Fruit fly (Drosophila melanogaster) whole organism, prepupa: ENCODE data around the gene Gen.
A peak's percentile ranks its signal among the peaks of the same experiment; 100 is the strongest.

Source experiments
- CG10631 ChIP-seq: fragments of 200-800 bp; sonication (Bioruptor generic); optimal IDR thresholded peaks from 2 replicates; lab custom pipeline; 2016; ENCODE audit warnings: missing biosample characterization, missing genetic modification characterization
- CG10669 ChIP-seq: fragments of 200-800 bp; sonication (Bioruptor generic); optimal IDR thresholded peaks from 3 replicates; lab custom pipeline; 2018; ENCODE audit warnings: missing biosample characterization, mild to moderate bottlenecking, missing genetic modification characterization, moderate library complexity
- CG11902 ChIP-seq: fragments of 200-800 bp; sonication (Bioruptor generic); optimal IDR thresholded peaks from 3 replicates; lab custom pipeline; 2016; ENCODE audit warnings: missing biosample characterization, missing genetic modification characterization
- CG1621 ChIP-seq: fragments of 200-800 bp; sonication (Bioruptor generic); optimal IDR thresholded peaks from 3 replicates; lab custom pipeline; 2018; ENCODE audit warnings: missing biosample characterization, mild to moderate bottlenecking, missing genetic modification characterization
- CG31627 ChIP-seq: fragments of 200-800 bp; sonication (Bioruptor generic); optimal IDR thresholded peaks from 3 replicates; lab custom pipeline; 2016; ENCODE audit warnings: missing biosample characterization, missing genetic modification characterization
- CG34406 ChIP-seq: fragments of 200-800 bp; sonication (Bioruptor generic); optimal IDR thresholded peaks from 3 replicates; lab custom pipeline; 2016; ENCODE audit warnings: missing biosample characterization, missing genetic modification characterization
- CG3919 ChIP-seq: fragments of 200-800 bp; sonication (Bioruptor generic); optimal IDR thresholded peaks from 3 replicates; lab custom pipeline; 2016; ENCODE audit warnings: missing biosample characterization, missing genetic modification characterization
- CG6163 ChIP-seq: fragments of 200-800 bp; sonication (Bioruptor generic); IDR thresholded peaks from 3 replicates; pipeline ENCODE4 v1.3.6; 2022; ENCODE audit warnings: missing biosample characterization, missing genetic modification characterization
- CG6792 ChIP-seq: fragments of 200-800 bp; sonication (Bioruptor generic); optimal IDR thresholded peaks from 3 replicates; lab custom pipeline; 2016; ENCODE audit warnings: missing biosample characterization, missing genetic modification characterization
- CG6808 ChIP-seq: fragments of 200-800 bp; sonication (Bioruptor generic); optimal IDR thresholded peaks from 3 replicates; lab custom pipeline; 2017; ENCODE audit warnings: missing biosample characterization, missing genetic modification characterization, mild to moderate bottlenecking, moderate library complexity, missing genetic modification reagents
- CG6854 ChIP-seq: fragments of 200-800 bp; sonication (Bioruptor generic); optimal IDR thresholded peaks from 2 replicates; lab custom pipeline; 2017; ENCODE audit warnings: missing biosample characterization, mild to moderate bottlenecking, missing genetic modification characterization
- CG7368 ChIP-seq: fragments of 200-800 bp; sonication (Bioruptor generic); optimal IDR thresholded peaks from 3 replicates; lab custom pipeline; 2016; ENCODE audit warnings: missing biosample characterization, missing genetic modification characterization
- CG8119 ChIP-seq: fragments of 200-800 bp; sonication (Bioruptor generic); IDR thresholded peaks from 3 replicates; pipeline ENCODE4 v1.3.6; 2022; ENCODE audit warnings: missing biosample characterization, missing genetic modification characterization
- CG9139 ChIP-seq: fragments of 200-800 bp; sonication (Bioruptor generic); optimal IDR thresholded peaks from 3 replicates; lab custom pipeline; 2017; ENCODE audit warnings: missing biosample characterization, mild to moderate bottlenecking, missing genetic modification characterization
- Eip75B ChIP-seq: fragments of 200-800 bp; sonication (Bioruptor generic); optimal IDR thresholded peaks from 3 replicates; lab custom pipeline; 2016; ENCODE audit warnings: missing biosample characterization, missing genetic modification characterization
- Eip78C ChIP-seq: fragments of 200-800 bp; sonication (Bioruptor generic); peaks from one replicate; lab custom pipeline; 2016; ENCODE audit warnings: missing biosample characterization, missing genetic modification characterization
- Eip93F ChIP-seq: fragments of 200-800 bp; sonication (Bioruptor generic); optimal IDR thresholded peaks from 2 replicates; lab custom pipeline; 2016; ENCODE audit warnings: missing biosample characterization, mild to moderate bottlenecking, missing genetic modification characterization
- Ets21C ChIP-seq: fragments of 200-800 bp; sonication (Bioruptor generic); optimal IDR thresholded peaks from 3 replicates; lab custom pipeline; 2016; ENCODE audit warnings: missing biosample characterization, missing genetic modification characterization
- Ets96B ChIP-seq: fragments of 200-800 bp; optimal IDR thresholded peaks from 2 replicates; lab custom pipeline; 2019; ENCODE audit warnings: missing biosample characterization, mild to moderate bottlenecking, missing genetic modification characterization, moderate library complexity
- Gug ChIP-seq: fragments of 200-800 bp; sonication (Bioruptor generic); IDR thresholded peaks from 2 replicates; pipeline ENCODE4 v1.3.6; 2022; ENCODE audit warnings: missing biosample characterization, missing genetic modification characterization
- Hr38 ChIP-seq: sonication (Bioruptor generic); optimal IDR thresholded peaks from 2 replicates; lab custom pipeline; 2016; ENCODE audit warnings: missing biosample characterization, missing genetic modification characterization
- Hr39 ChIP-seq: fragments of 200-800 bp; sonication (Bioruptor generic); optimal IDR thresholded peaks from 2 replicates; lab custom pipeline; 2016; ENCODE audit warnings: missing biosample characterization, missing genetic modification characterization
- Hr4 ChIP-seq: fragments of 200-800 bp; sonication (Bioruptor generic); optimal IDR thresholded peaks from 3 replicates; lab custom pipeline; 2016; ENCODE audit warnings: missing biosample characterization, missing genetic modification characterization
- Lpt ChIP-seq: fragments of 200-800 bp; sonication (Bioruptor generic); optimal IDR thresholded peaks from 3 replicates; lab custom pipeline; 2016; ENCODE audit warnings: missing biosample characterization, missing genetic modification characterization
- OdsH ChIP-seq: fragments of 200-800 bp; sonication (Bioruptor generic); optimal IDR thresholded peaks from 3 replicates; lab custom pipeline; 2016; ENCODE audit warnings: missing biosample characterization, missing genetic modification characterization
- Smox ChIP-seq: fragments of 200-800 bp; sonication (Bioruptor generic); optimal IDR thresholded peaks from 3 replicates; lab custom pipeline; 2016; ENCODE audit warnings: missing biosample characterization, missing genetic modification characterization
- Sox14 ChIP-seq: fragments of 200-800 bp; sonication (Bioruptor generic); optimal IDR thresholded peaks from 3 replicates; lab custom pipeline; 2016; ENCODE audit warnings: missing biosample characterization, missing genetic modification characterization
- achi ChIP-seq: fragments of 200-800 bp; sonication (Bioruptor generic); optimal IDR thresholded peaks from 3 replicates; lab custom pipeline; 2016; ENCODE audit warnings: missing biosample characterization, missing genetic modification characterization
- acj6 ChIP-seq: fragments of 200-800 bp; sonication (Bioruptor generic); optimal IDR thresholded peaks from 3 replicates; lab custom pipeline; 2016; ENCODE audit warnings: missing biosample characterization, missing genetic modification characterization
- cyc ChIP-seq: fragments of 200-800 bp; sonication (Bioruptor generic); optimal IDR thresholded peaks from 3 replicates; lab custom pipeline; 2016; ENCODE audit warnings: missing biosample characterization, missing genetic modification characterization
- dac ChIP-seq: fragments of 200-800 bp; sonication (Bioruptor generic); optimal IDR thresholded peaks from 2 replicates; lab custom pipeline; 2017; ENCODE audit warnings: missing biosample characterization, mild to moderate bottlenecking, missing genetic modification characterization
- dsx ChIP-seq: fragments of 200-800 bp; optimal IDR thresholded peaks from 3 replicates; lab custom pipeline; 2019; ENCODE audit warnings: missing biosample characterization, mild to moderate bottlenecking, missing genetic modification characterization, moderate library complexity; ENCODE audit not compliant: poor library complexity, severe bottlenecking
- eg ChIP-seq: fragments of 200-800 bp; sonication (Bioruptor generic); IDR thresholded peaks from 3 replicates; pipeline ENCODE4 v1.3.6; 2022; ENCODE audit warnings: missing biosample characterization, missing genetic modification characterization
- esn ChIP-seq: fragments of 200-800 bp; sonication (Bioruptor generic); optimal IDR thresholded peaks from 2 replicates; lab custom pipeline; 2016; ENCODE audit warnings: missing biosample characterization, mild to moderate bottlenecking, missing genetic modification characterization, moderate library complexity
- fd59A ChIP-seq: fragments of 200-800 bp; sonication (Bioruptor generic); optimal IDR thresholded peaks from 2 replicates; lab custom pipeline; 2017; ENCODE audit warnings: missing biosample characterization, mild to moderate bottlenecking, missing genetic modification characterization, missing genetic modification reagents
- fd85E ChIP-seq: fragments of 200-800 bp; sonication (Bioruptor generic); optimal IDR thresholded peaks from 3 replicates; lab custom pipeline; 2016; ENCODE audit warnings: missing biosample characterization, missing genetic modification characterization
- fkh ChIP-seq: fragments of 200-800 bp; sonication (Bioruptor generic); optimal IDR thresholded peaks from 3 replicates; lab custom pipeline; 2017; ENCODE audit warnings: missing biosample characterization, mild to moderate bottlenecking, missing genetic modification characterization, moderate library complexity
- lz ChIP-seq: fragments of 200-800 bp; sonication (Bioruptor generic); optimal IDR thresholded peaks from 3 replicates; lab custom pipeline; 2016; ENCODE audit warnings: missing biosample characterization, missing genetic modification characterization
- net ChIP-seq: fragments of 200-800 bp; sonication (Bioruptor generic); optimal IDR thresholded peaks from 3 replicates; lab custom pipeline; 2016; ENCODE audit warnings: missing biosample characterization, missing genetic modification characterization
- pdm3 ChIP-seq: fragments of 200-800 bp; sonication (Bioruptor generic); optimal IDR thresholded peaks from 3 replicates; lab custom pipeline; 2016; ENCODE audit warnings: missing biosample characterization, missing genetic modification characterization
- salr ChIP-seq, 2 experiments: fragments of 200-800 bp; sonication (Bioruptor generic); optimal IDR thresholded peaks; 3 replicates each; lab custom pipeline; 2016 to 2018; ENCODE audit warnings: missing biosample characterization in 2 of 2, missing genetic modification characterization in 2 of 2, mild to moderate bottlenecking in 1 of 2
- spab ChIP-seq: fragments of 200-800 bp; sonication (Bioruptor generic); optimal IDR thresholded peaks from 2 replicates; lab custom pipeline; 2017; ENCODE audit warnings: missing biosample characterization, mild to moderate bottlenecking, missing genetic modification characterization, missing genetic modification reagents
- svp ChIP-seq: fragments of 200-800 bp; sonication (Bioruptor generic); peaks from one replicate; lab custom pipeline; 2016; ENCODE audit warnings: missing biosample characterization, missing genetic modification characterization
- vri ChIP-seq: fragments of 200-800 bp; sonication (Bioruptor generic); optimal IDR thresholded peaks from 3 replicates; lab custom pipeline; 2016; ENCODE audit warnings: missing biosample characterization, mild to moderate bottlenecking, missing genetic modification characterization

Gene Gen

DNA sequence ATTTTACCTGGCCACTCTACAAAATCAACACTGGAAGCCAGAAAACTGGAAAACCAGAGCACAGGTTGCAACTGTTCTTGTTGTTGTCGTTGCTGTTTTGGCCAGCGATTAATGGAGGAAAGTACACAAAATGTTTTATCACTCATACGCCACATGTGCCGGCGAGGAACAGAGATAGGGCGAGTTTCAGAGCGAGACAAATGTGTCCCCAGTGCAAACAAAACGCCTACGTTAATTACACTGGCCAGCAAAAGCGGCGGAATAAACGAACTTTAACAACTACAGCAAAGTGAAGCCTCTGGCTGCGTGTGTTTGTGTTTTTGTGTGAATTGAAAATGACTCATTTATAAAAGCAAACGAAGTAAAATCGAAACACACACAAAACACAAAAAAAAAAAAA lies 28.0 kb upstream of the Gen start (continued):
- TF ChIP-seq lz (GFP tag; lab: Kevin White, UChicago) (no peak), Hr38 (no peak), vri (GFP tag; lab: Kevin White, UChicago) (peak; percentile 39)

DNA sequence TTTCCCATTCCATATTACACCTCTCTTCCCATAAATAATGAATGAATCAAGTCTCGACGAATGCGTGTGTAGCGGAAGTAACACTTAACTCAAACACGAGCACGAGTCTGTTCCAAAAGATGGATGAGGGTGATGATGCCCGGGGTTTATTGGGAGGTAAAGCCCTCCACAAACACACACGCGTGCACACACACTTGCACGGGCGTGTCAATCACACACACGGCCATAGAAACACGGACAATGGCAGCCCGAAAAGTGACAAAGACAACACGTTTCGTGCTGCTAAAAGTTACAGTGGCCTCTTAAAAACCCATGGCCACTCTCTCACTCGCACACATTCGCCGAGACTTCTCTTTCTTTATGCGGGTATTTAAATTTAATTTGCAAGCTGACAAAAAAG lies 26.7 kb upstream of the Gen start:
- TF ChIP-seq acj6 (no peak), achi (GFP tag; lab: Kevin White, UChicago) (no peak), CG11902 (no peak), Hr38 (no peak), CG7368 (GFP tag; lab: Kevin White, UChicago) (no peak), Hr4 (GFP tag; lab: Kevin White, UChicago) (no peak), Eip93F (GFP tag; lab: Kevin White, UChicago) (no peak), CG9139 (GFP tag; lab: Kevin White, UChicago) (no peak), Lpt (no peak), eg (no peak), cyc (GFP tag; lab: Kevin White, UChicago) (no peak), CG1621 (no peak), CG34406 (GFP tag; lab: Kevin White, UChicago) (no peak), CG6792 (GFP tag; lab: Kevin White, UChicago) (no peak), CG6163 (GFP tag; lab: Robert Waterston, UW) (no peak), fd59A (GFP tag; lab: Kevin White, UChicago) (no peak), CG10669 (GFP tag; lab: Kevin White, UChicago) (no peak), Smox (GFP tag; lab: Kevin White, UChicago) (no peak), CG8119 (GFP tag; lab: Robert Waterston, UW) (no peak)

DNA sequence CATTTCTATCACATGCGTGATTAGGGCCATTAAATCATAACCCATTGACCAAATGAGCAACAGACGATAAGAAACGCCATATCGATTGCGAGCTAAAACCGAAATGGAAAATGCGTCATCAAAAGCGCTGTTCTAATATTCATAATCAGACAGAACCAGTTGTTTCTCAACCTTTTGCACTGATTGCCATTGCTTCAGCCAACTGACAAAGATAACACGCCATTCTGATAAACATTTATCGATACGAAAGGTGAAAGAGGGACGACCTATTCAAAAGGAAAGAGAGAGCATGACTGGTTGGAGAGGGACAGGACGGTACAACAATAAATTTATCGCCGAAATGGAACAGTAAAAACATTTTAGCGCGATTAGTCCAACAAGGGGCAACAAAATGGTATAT lies 24.6 kb upstream of the Gen start:
- peak; percentile 93 for TF ChIP-seq vri (GFP tag; lab: Kevin White, UChicago)
- peak; percentile 21 for TF ChIP-seq Eip93F (GFP tag; lab: Kevin White, UChicago)
- TF ChIP-seq fd85E (GFP tag; lab: Kevin White, UChicago), result no peak
- TF ChIP-seq Eip78C, result peak; percentile 10
- peak; percentile 6 for TF ChIP-seq Sox14 (GFP tag; lab: Kevin White, UChicago)
- TF ChIP-seq dac, result no peak

DNA sequence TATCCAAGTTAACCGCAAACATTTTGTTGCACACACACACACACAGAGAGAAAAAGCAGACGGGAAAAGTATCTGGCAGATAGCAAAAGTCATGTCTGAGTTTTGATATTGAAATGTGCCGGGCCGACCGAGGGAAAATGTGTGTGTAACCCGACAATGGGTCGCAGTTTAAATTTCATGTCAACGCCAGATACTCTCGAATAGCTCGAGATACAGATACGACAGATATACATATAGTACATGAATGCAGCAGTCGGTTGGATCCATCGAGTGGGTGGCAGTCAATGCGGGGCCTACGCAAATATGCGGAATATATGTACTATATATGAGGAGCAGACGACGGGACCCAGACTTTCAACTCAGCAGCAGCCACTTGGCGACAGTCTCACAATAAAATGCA lies 23.9 kb upstream of the Gen start:
- TF ChIP-seq acj6 (no peak), net (peak; percentile 24), Hr38 (no peak), Eip78C (peak; percentile 71), pdm3 (GFP tag; lab: Kevin White, UChicago) (no peak), Lpt (peak; percentile 21), Sox14 (GFP tag; lab: Kevin White, UChicago) (no peak), Gug (GFP tag; lab: Robert Waterston, UW) (no peak), CG6163 (GFP tag; lab: Robert Waterston, UW) (0 out of 3 replicates have a peak, but pooled peaks have one; percentile 19), CG6792 (GFP tag; lab: Kevin White, UChicago) (no peak), svp (GFP tag; lab: Kevin White, UChicago) (no peak), Hr4 (GFP tag; lab: Kevin White, UChicago) (no peak), CG6854 (GFP tag; lab: Kevin White, UChicago) (no peak), Hr39 (GFP tag; lab: Kevin White, UChicago) (no peak), salr (GFP tag; optimal IDR thresholded peaks at IDR 0.05; lab: Kevin White, UChicago) (no peak), vri (GFP tag; lab: Kevin White, UChicago) (no peak), Ets21C (GFP tag; lab: Kevin White, UChicago) (no peak), CG7368 (GFP tag; lab: Kevin White, UChicago) (no peak), CG9139 (GFP tag; lab: Kevin White, UChicago) (no peak), Eip75B (no peak), Ets96B (tag; lab: Kevin White, UChicago) (no peak), esn (GFP tag; lab: Kevin White, UChicago) (no peak), achi (GFP tag; lab: Kevin White, UChicago) (peak; percentile 3), CG10669 (GFP tag; lab: Kevin White, UChicago) (peak; percentile 5), CG8119 (GFP tag; lab: Robert Waterston, UW) (no peak), fkh (no peak), CG3919 (GFP tag; lab: Kevin White, UChicago) (no peak), eg (no peak), CG31627 (no peak), OdsH (no peak), CG6808 (GFP tag; lab: Kevin White, UChicago) (no peak), spab (peak; percentile 12), CG10631 (GFP tag; lab: Kevin White, UChicago) (no peak), Smox (GFP tag; lab: Kevin White, UChicago) (no peak), dsx (GFP tag; lab: Kevin White, UChicago) (no peak), lz (GFP tag; lab: Kevin White, UChicago) (no peak)
